Worm (Caenorhabditis elegans) whole organism, L4 larva: ENCODE data around the gene clec-128.

Source experiments
- F10B5.3 ChIP-seq: sonication (generic microtip); optimal IDR thresholded peaks from 2 replicates; lab custom pipeline; 2016; ENCODE audit warnings: mild to moderate bottlenecking, missing genetic modification characterization, missing compliant biosample characterization
- F49E8.2 ChIP-seq: sonication (generic microtip); optimal IDR thresholded peaks from 2 replicates; lab custom pipeline; 2016; ENCODE audit warnings: missing compliant biosample characterization, mild to moderate bottlenecking, missing genetic modification characterization, borderline replicate concordance
- ama-1 ChIP-seq: fragments of 150-350 bp; optimal IDR thresholded peaks from 2 replicates; lab custom pipeline; 2014; ENCODE audit warnings: inconsistent platforms, mixed read lengths
- dmd-6 ChIP-seq: fragments of 200-800 bp; sonication (Bioruptor generic); IDR thresholded peaks from 2 replicates; pipeline ENCODE4 v1.3.6; 2022; ENCODE audit warnings: missing genetic modification reagents, missing genetic modification characterization, missing compliant biosample characterization
- fos-1 ChIP-seq: fragments of 150-350 bp; optimal IDR thresholded peaks from 2 replicates; lab custom pipeline; 2014; ENCODE audit warnings: missing biosample characterization, missing genetic modification characterization
- lin-29 ChIP-seq: fragments of 200-800 bp; sonication (Bioruptor generic); IDR thresholded peaks from 2 replicates; pipeline ENCODE4 v1.3.6; 2022; ENCODE audit warnings: missing genetic modification reagents, missing genetic modification characterization, missing compliant biosample characterization
- lir-3 ChIP-seq: sonication (generic microtip); optimal IDR thresholded peaks from 2 replicates; lab custom pipeline; 2016; ENCODE audit warnings: mild to moderate bottlenecking, missing genetic modification characterization, missing compliant biosample characterization

ce11 chrII:3595339-3595738 lies 24.5 kb upstream of the clec-128 start, which contains the start of gene Y49F6A.12:
- TF ChIP-seq fos-1 (tag; lab: Kevin White, UChicago) = no peak
- no peak for TF ChIP-seq F49E8.2
- no peak for TF ChIP-seq ama-1 (lab: Kevin White, UChicago)
- no peak for TF ChIP-seq lin-29 (GFP tag; lab: Robert Waterston, UW)
- no peak for TF ChIP-seq dmd-6
- no peak for TF ChIP-seq lir-3 (tag; lab: Kevin White, UChicago)
- TF ChIP-seq F10B5.3 (tag; lab: Kevin White, UChicago) = no peak
